Worm (Caenorhabditis elegans): ENCODE data around the gene C39F7.5.

- no peak for TF ChIP-seq hlh-6 (tag; optimal IDR thresholded peaks at IDR 0.05)
- no peak for TF ChIP-seq nhr-11 (tag; optimal IDR thresholded peaks at IDR 0.05)
- no peak for TF ChIP-seq zip-5 (tag; optimal IDR thresholded peaks at IDR 0.05)
- TF ChIP-seq npax-4 (tag; optimal IDR thresholded peaks at IDR 0.05): no peak
- TF ChIP-seq fkh-6 (tag; optimal IDR thresholded peaks at IDR 0.05): no peak
- no peak for TF ChIP-seq ahr-1 (tag; optimal IDR thresholded peaks at IDR 0.05)
- no peak for TF ChIP-seq ref-2 (tag; optimal IDR thresholded peaks at IDR 0.05)
- TF ChIP-seq ama-1 (optimal IDR thresholded peaks at IDR 0.05): no peak
- TF ChIP-seq pha-4 (tag; optimal IDR thresholded peaks at IDR 0.05): no peak
- TF ChIP-seq nhr-232 (tag; optimal IDR thresholded peaks at IDR 0.05): no peak
- no peak for TF ChIP-seq pqm-1 (tag; optimal IDR thresholded peaks at IDR 0.05)
- no peak for TF ChIP-seq pat-9 (tag; optimal IDR thresholded peaks at IDR 0.05)
- TF ChIP-seq pax-1 (tag; optimal IDR thresholded peaks at IDR 0.05): no peak
These were observed 2.5 kb upstream of the C39F7.5 start for ce11 chrV:1262036-1262435.

Data from whole organism, late embryonic.